Fruit fly (Drosophila melanogaster) whole organism, prepupa: Measurements from ENCODE around the gene Ufsp2.

Experiments
- CG15336 ChIP-seq: fragments of 200-800 bp; sonication (Bioruptor generic); IDR thresholded peaks from 2 replicates; pipeline ENCODE4 v1.3.6; 2022; ENCODE audit warnings: missing biosample characterization, missing genetic modification characterization
- CG34406 ChIP-seq: fragments of 200-800 bp; sonication (Bioruptor generic); optimal IDR thresholded peaks from 3 replicates; lab custom pipeline; 2016; ENCODE audit warnings: missing biosample characterization, missing genetic modification characterization
- CG9139 ChIP-seq: fragments of 200-800 bp; sonication (Bioruptor generic); optimal IDR thresholded peaks from 3 replicates; lab custom pipeline; 2017; ENCODE audit warnings: missing biosample characterization, mild to moderate bottlenecking, missing genetic modification characterization
- Ets21C ChIP-seq: fragments of 200-800 bp; sonication (Bioruptor generic); optimal IDR thresholded peaks from 3 replicates; lab custom pipeline; 2016; ENCODE audit warnings: missing biosample characterization, missing genetic modification characterization
- Hr38 ChIP-seq: sonication (Bioruptor generic); optimal IDR thresholded peaks from 2 replicates; lab custom pipeline; 2016; ENCODE audit warnings: missing biosample characterization, missing genetic modification characterization
- OdsH ChIP-seq: fragments of 200-800 bp; sonication (Bioruptor generic); optimal IDR thresholded peaks from 3 replicates; lab custom pipeline; 2016; ENCODE audit warnings: missing biosample characterization, missing genetic modification characterization
- svp ChIP-seq: fragments of 200-800 bp; sonication (Bioruptor generic); peaks from one replicate; lab custom pipeline; 2016; ENCODE audit warnings: missing biosample characterization, missing genetic modification characterization

DNA sequence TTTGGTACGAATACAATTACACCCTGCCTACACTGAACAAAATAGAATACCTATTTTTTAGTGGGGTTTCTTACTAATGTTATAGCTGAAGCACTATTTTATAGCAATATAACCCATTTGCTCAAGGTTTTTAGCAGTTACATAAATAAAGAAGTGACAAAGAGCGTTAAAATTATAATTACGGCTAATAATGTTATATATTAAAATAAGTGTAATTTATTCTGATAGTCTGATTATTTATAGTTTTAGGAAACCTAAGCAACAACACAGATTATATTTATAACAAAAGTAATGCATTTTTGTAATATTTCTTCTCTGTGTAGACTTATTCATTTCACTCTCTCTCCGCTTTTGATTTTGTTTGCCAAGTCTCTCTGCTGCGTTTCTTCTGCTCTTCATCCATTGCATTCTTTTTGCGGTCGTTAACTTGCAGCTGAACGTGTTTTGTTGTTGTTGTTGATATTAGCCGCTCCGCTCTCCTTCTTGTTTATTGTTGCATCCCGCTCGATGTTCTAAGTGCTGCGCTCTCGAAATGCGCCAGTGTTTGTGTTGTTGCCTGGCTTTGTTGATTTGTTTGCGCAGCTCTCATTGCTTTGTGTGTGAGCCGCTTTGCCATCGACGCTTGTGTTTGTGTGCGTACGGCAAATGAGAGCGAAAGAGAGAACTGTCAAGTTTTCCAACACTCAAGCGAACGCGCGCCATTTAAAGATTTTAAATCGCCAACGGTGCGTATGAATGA is 49.5 kb downstream of the Ufsp2 start:
- TF ChIP-seq CG15336 (GFP tag; lab: Robert Waterston, UW) (peak; percentile 96), OdsH (GFP tag; lab: Kevin White, UChicago) (peak; percentile 97), Hr38 (no peak), CG9139 (GFP tag; lab: Kevin White, UChicago) (peak; percentile 87), svp (GFP tag; lab: Kevin White, UChicago) (peak; percentile 95), CG34406 (peak; percentile 97), Ets21C (GFP tag; lab: Kevin White, UChicago) (peak; percentile 84)
